Fruit fly (Drosophila melanogaster): ENCODE results near the gene CG34452.

dm6 chr3L:15638524-15638923, 49.2 kb downstream of the CG34452 start:
- no peak for TF ChIP-seq kay (GFP tag; ENCODE audit: borderline replicate concordance)
- no peak for TF ChIP-seq CG14711 (tag; optimal IDR thresholded peaks at IDR 0.05)

Data from whole organism, adult.